Worm (Caenorhabditis elegans) whole organism, midembryonic: Measurements from ENCODE around the gene cyp-14A4.

Experiments
- T22C8.4 ChIP-seq: fragments of 200-800 bp; sonication (Bioruptor generic); IDR thresholded peaks from 2 replicates; pipeline ENCODE4 v1.3.6; 2022; ENCODE audit warnings: missing genetic modification characterization, missing compliant biosample characterization
- flt-1 ChIP-seq: fragments of 200-800 bp; sonication (Bioruptor generic); IDR thresholded peaks from 2 replicates; pipeline ENCODE4 v1.3.6; 2022; ENCODE audit warnings: missing genetic modification characterization, missing compliant biosample characterization
- med-1 ChIP-seq: sonication (generic microtip); optimal IDR thresholded peaks from 2 replicates; lab custom pipeline; 2017; ENCODE audit warnings: missing genetic modification characterization, mild to moderate bottlenecking, missing compliant biosample characterization, antibody characterized with exemption, missing genetic modification reagents; ENCODE audit not compliant: insufficient read depth
- ref-1 ChIP-seq: fragments of 200-800 bp; sonication (Bioruptor generic); conservative IDR thresholded peaks from 2 replicates; pipeline ENCODE4 v1.3.6; 2022; ENCODE audit warnings: missing genetic modification reagents, missing genetic modification characterization, missing compliant biosample characterization
- tab-1 ChIP-seq: fragments of 200-800 bp; sonication (Bioruptor generic); IDR thresholded peaks from 2 replicates; pipeline ENCODE4 v1.3.6; 2022; ENCODE audit warnings: missing genetic modification characterization, missing compliant biosample characterization
- ztf-23 ChIP-seq: fragments of 200-800 bp; sonication (Bioruptor generic); IDR thresholded peaks from 2 replicates; pipeline ENCODE4 v1.3.6; 2022; ENCODE audit warnings: missing genetic modification reagents, missing genetic modification characterization, missing compliant biosample characterization
- ztf-29 ChIP-seq: fragments of 200-800 bp; sonication (Bioruptor generic); IDR thresholded peaks from 2 replicates; pipeline ENCODE4 v1.3.6; 2022; ENCODE audit warnings: missing genetic modification reagents, missing genetic modification characterization, missing compliant biosample characterization

ce11 chrX:13324326-13324725, 40.3 kb upstream of the cyp-14A4 start:
- TF ChIP-seq flt-1, result no peak
- TF ChIP-seq med-1, result no peak
- TF ChIP-seq ref-1 (GFP tag; lab: Robert Waterston, UW), result no peak
- TF ChIP-seq tab-1 (GFP tag; lab: Robert Waterston, UW), result no peak
- no peak for TF ChIP-seq ztf-29 (GFP tag; lab: Robert Waterston, UW)
- TF ChIP-seq T22C8.4 (GFP tag; lab: Robert Waterston, UW), result no peak
- TF ChIP-seq ztf-23 (GFP tag; lab: Robert Waterston, UW), result no peak
